Worm (Caenorhabditis elegans): Measurements from ENCODE around the gene H20E11.2.

DNA sequence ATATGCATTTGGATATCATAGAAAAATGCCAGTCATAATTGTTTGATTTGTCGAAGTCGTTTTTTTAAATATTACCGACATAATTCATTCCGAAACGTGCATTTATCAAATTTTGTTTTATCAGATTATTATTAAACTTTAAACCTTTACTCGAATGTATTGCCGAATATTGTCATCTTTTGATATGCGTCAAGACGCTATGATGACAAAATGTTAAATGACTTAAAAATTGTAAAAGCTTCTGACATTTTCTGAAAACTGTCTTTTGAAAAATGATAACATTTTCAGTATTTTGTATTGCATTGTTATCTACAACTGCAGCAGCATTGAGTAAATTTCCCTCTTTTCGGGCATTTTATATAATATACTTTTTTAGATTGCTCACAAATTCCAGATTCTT lies 3.0 kb upstream of the H20E11.2 start, which contains the start of gene H20E11.3:
- TF ChIP-seq W03F9.2 (tag; optimal IDR thresholded peaks at IDR 0.05) (no peak), dao-5 (tag; optimal IDR thresholded peaks at IDR 0.05) (no peak)

Measured in whole organism, L4/young adult.